Fruit fly (Drosophila melanogaster) whole organism, embryonic: ENCODE measurements around the gene rdog.

Experiments used
- Atf3 ChIP-seq: fragments of 200-800 bp; sonication (Bioruptor generic); optimal IDR thresholded peaks from 3 replicates; lab custom pipeline; 2016; ENCODE audit warnings: missing biosample characterization, missing genetic modification characterization
- BEAF-32 ChIP-seq: fragments of 200-800 bp; sonication (Bioruptor generic); optimal IDR thresholded peaks from 3 replicates; lab custom pipeline; 2017; ENCODE audit warnings: missing biosample characterization, missing genetic modification characterization, mild to moderate bottlenecking, moderate library complexity, missing genetic modification reagents
- CG10147 ChIP-seq: fragments of 200-800 bp; sonication (Bioruptor generic); optimal IDR thresholded peaks from 2 replicates; lab custom pipeline; 2019; ENCODE audit warnings: missing biosample characterization, mild to moderate bottlenecking, missing genetic modification characterization, moderate library complexity
- CG12391 ChIP-seq: fragments of 200-800 bp; sonication (Bioruptor generic); optimal IDR thresholded peaks from 3 replicates; lab custom pipeline; 2018; ENCODE audit warnings: missing biosample characterization, mild to moderate bottlenecking, missing genetic modification characterization, moderate library complexity
- CG13296 ChIP-seq: fragments of 200-800 bp; sonication (Bioruptor generic); optimal IDR thresholded peaks from 3 replicates; lab custom pipeline; 2018; ENCODE audit warnings: missing biosample characterization, mild to moderate bottlenecking, missing genetic modification characterization
- CG13624 ChIP-seq: fragments of 200-800 bp; sonication (Bioruptor generic); optimal IDR thresholded peaks from 2 replicates; lab custom pipeline; 2016; ENCODE audit warnings: missing biosample characterization, missing genetic modification characterization
- CG14441 ChIP-seq: fragments of 200-800 bp; sonication (Bioruptor generic); IDR thresholded peaks from 2 replicates; pipeline ENCODE4 v1.3.6; 2022; ENCODE audit warnings: missing biosample characterization, missing genetic modification characterization
- CG15011 ChIP-seq: fragments of 200-800 bp; sonication (Bioruptor generic); optimal IDR thresholded peaks from 3 replicates; lab custom pipeline; 2018; ENCODE audit warnings: missing biosample characterization, mild to moderate bottlenecking, missing genetic modification characterization
- CG1647 ChIP-seq: fragments of 200-800 bp; sonication (Bioruptor generic); optimal IDR thresholded peaks from 3 replicates; lab custom pipeline; 2016; ENCODE audit warnings: missing biosample characterization, missing genetic modification characterization
- CG17186 ChIP-seq: fragments of 200-800 bp; sonication (Bioruptor generic); optimal IDR thresholded peaks from 3 replicates; lab custom pipeline; 2017; ENCODE audit warnings: missing biosample characterization, missing genetic modification reagents, missing genetic modification characterization
- CG17361 ChIP-seq: fragments of 200-800 bp; sonication (Bioruptor generic); IDR thresholded peaks from 3 replicates; pipeline ENCODE4 v1.3.6; 2022; ENCODE audit warnings: missing biosample characterization, missing genetic modification characterization
- CG18011 ChIP-seq: fragments of 200-800 bp; sonication (Bioruptor generic); optimal IDR thresholded peaks from 2 replicates; lab custom pipeline; 2017; ENCODE audit warnings: missing biosample characterization, missing genetic modification characterization, mild to moderate bottlenecking, moderate library complexity, missing genotype
- CG2120 ChIP-seq: fragments of 200-800 bp; sonication (Bioruptor generic); optimal IDR thresholded peaks from 3 replicates; lab custom pipeline; 2016; ENCODE audit warnings: missing biosample characterization, missing genetic modification characterization
- CG2129 ChIP-seq: fragments of 200-800 bp; sonication (Bioruptor generic); IDR thresholded peaks from 2 replicates; pipeline ENCODE4 v1.3.6; 2022; ENCODE audit warnings: missing biosample characterization, missing genetic modification characterization; ENCODE audit not compliant: partially characterized antibody
- CG2712 ChIP-seq: fragments of 200-800 bp; optimal IDR thresholded peaks from 3 replicates; lab custom pipeline; 2019; ENCODE audit warnings: missing biosample characterization, mild to moderate bottlenecking, missing genetic modification characterization, moderate library complexity
- CG34376 ChIP-seq: fragments of 200-800 bp; sonication (Bioruptor generic); optimal IDR thresholded peaks from 2 replicates; lab custom pipeline; 2018; ENCODE audit warnings: missing biosample characterization, mild to moderate bottlenecking, missing genetic modification characterization
- CG7963 ChIP-seq: fragments of 200-800 bp; sonication (Bioruptor generic); IDR thresholded peaks from 3 replicates; pipeline ENCODE4 v1.3.6; 2022; ENCODE audit warnings: missing biosample characterization, missing genetic modification characterization; ENCODE audit not compliant: partially characterized antibody
- Chrac-16 ChIP-seq: fragments of 200-800 bp; sonication (Bioruptor generic); optimal IDR thresholded peaks from 3 replicates; lab custom pipeline; 2016; ENCODE audit warnings: missing biosample characterization, missing genetic modification characterization
- CrebB ChIP-seq: fragments of 200-800 bp; sonication (Bioruptor generic); optimal IDR thresholded peaks from 3 replicates; lab custom pipeline; 2018; ENCODE audit warnings: missing biosample characterization, mild to moderate bottlenecking, missing genetic modification characterization
- Dip2 ChIP-seq: fragments of 200-800 bp; sonication (Bioruptor generic); IDR thresholded peaks from 2 replicates; pipeline ENCODE4 v1.3.6; 2022; ENCODE audit warnings: missing biosample characterization, missing genetic modification characterization
- ERR ChIP-seq: fragments of 200-800 bp; sonication (Bioruptor generic); optimal IDR thresholded peaks from 2 replicates; lab custom pipeline; 2016; ENCODE audit warnings: missing biosample characterization, missing genetic modification characterization
- Gug ChIP-seq: fragments of 200-800 bp; sonication (Bioruptor generic); IDR thresholded peaks from 4 replicates; pipeline ENCODE4 v1.3.6; 2022; ENCODE audit warnings: missing biosample characterization, missing genetic modification characterization
- Mad ChIP-seq: fragments of 200-800 bp; sonication (Bioruptor generic); optimal IDR thresholded peaks from 2 replicates; lab custom pipeline; 2016; ENCODE audit warnings: missing biosample characterization, missing genetic modification characterization
- Med ChIP-seq: fragments of 200-800 bp; sonication (Bioruptor generic); peaks from one replicate; lab custom pipeline; 2016; ENCODE audit warnings: missing biosample characterization, missing genetic modification characterization, mild to moderate bottlenecking, inconsistent platforms, moderate library complexity
- NC2α ChIP-seq: fragments of 200-800 bp; sonication (Bioruptor generic); optimal IDR thresholded peaks from 2 replicates; lab custom pipeline; 2016; ENCODE audit warnings: missing biosample characterization, missing genetic modification characterization
- Ptx1 ChIP-seq: fragments of 200-800 bp; sonication (Bioruptor generic); IDR thresholded peaks from 2 replicates; pipeline ENCODE4 v1.3.6; 2022; ENCODE audit warnings: missing biosample characterization, missing genetic modification characterization
- Scr ChIP-seq: fragments of 200-800 bp; sonication (Bioruptor generic); IDR thresholded peaks from 2 replicates; pipeline ENCODE4 v1.3.6; 2022; ENCODE audit warnings: missing biosample characterization, missing genetic modification characterization; ENCODE audit not compliant: partially characterized antibody
- Ssrp ChIP-seq: fragments of 200-800 bp; sonication (Bioruptor generic); optimal IDR thresholded peaks from 2 replicates; lab custom pipeline; 2018; ENCODE audit warnings: missing biosample characterization, mild to moderate bottlenecking, missing genetic modification characterization, moderate library complexity
- TFAM ChIP-seq: fragments of 200-800 bp; sonication (Bioruptor generic); optimal IDR thresholded peaks from 2 replicates; lab custom pipeline; 2017; ENCODE audit warnings: missing biosample characterization, missing genetic modification characterization, inconsistent platforms
- ap ChIP-seq: fragments of 200-800 bp; sonication (Bioruptor generic); IDR thresholded peaks from 2 replicates; pipeline ENCODE4 v1.3.6; 2022; ENCODE audit warnings: missing biosample characterization, missing genetic modification characterization
- bigmax ChIP-seq: fragments of 200-800 bp; sonication (Bioruptor generic); optimal IDR thresholded peaks from 2 replicates; lab custom pipeline; 2018; ENCODE audit warnings: missing biosample characterization, mild to moderate bottlenecking, missing genetic modification characterization
- cg ChIP-seq: fragments of 200-800 bp; sonication (Bioruptor generic); optimal IDR thresholded peaks from 3 replicates; lab custom pipeline; 2019; ENCODE audit warnings: missing biosample characterization, mild to moderate bottlenecking, missing genetic modification characterization, moderate library complexity
- dati ChIP-seq: fragments of 200-800 bp; sonication (Bioruptor generic); IDR thresholded peaks from 2 replicates; pipeline ENCODE4 v1.3.6; 2022; ENCODE audit warnings: missing biosample characterization, missing genetic modification characterization
- dmrt11E ChIP-seq: fragments of 200-800 bp; sonication (Bioruptor generic); optimal IDR thresholded peaks from 3 replicates; lab custom pipeline; 2018; ENCODE audit warnings: missing biosample characterization, mild to moderate bottlenecking, missing genetic modification characterization, moderate library complexity
- dpn ChIP-seq, 2 experiments: fragments of 200-800 bp; sonication (Bioruptor generic); optimal IDR thresholded peaks; 3 replicates each; lab custom pipeline; 2016; ENCODE audit warnings: missing biosample characterization in 2 of 2, missing genetic modification characterization in 2 of 2
- fd96Cb ChIP-seq: fragments of 200-800 bp; sonication (Bioruptor generic); optimal IDR thresholded peaks from 2 replicates; lab custom pipeline; 2018; ENCODE audit warnings: missing biosample characterization, mild to moderate bottlenecking, missing genetic modification characterization, moderate library complexity
- gro ChIP-seq: fragments of 200-800 bp; sonication (Bioruptor generic); optimal IDR thresholded peaks from 2 replicates; lab custom pipeline; 2016; ENCODE audit warnings: missing biosample characterization, missing genetic modification characterization
- gsb ChIP-seq: fragments of 200-800 bp; sonication (Bioruptor generic); IDR thresholded peaks from 2 replicates; pipeline ENCODE4 v1.3.6; 2022; ENCODE audit warnings: missing biosample characterization, missing genetic modification characterization
- gsb-n ChIP-seq: fragments of 200-800 bp; sonication (Bioruptor generic); optimal IDR thresholded peaks from 3 replicates; lab custom pipeline; 2018; ENCODE audit warnings: missing biosample characterization, mild to moderate bottlenecking, missing genetic modification characterization
- ham ChIP-seq: fragments of 200-800 bp; sonication (Bioruptor generic); IDR thresholded peaks from 2 replicates; pipeline ENCODE4 v1.3.6; 2022; ENCODE audit warnings: missing biosample characterization, missing genetic modification characterization
- her ChIP-seq: fragments of 200-800 bp; sonication (Bioruptor generic); optimal IDR thresholded peaks from 2 replicates; lab custom pipeline; 2016; ENCODE audit warnings: missing biosample characterization, missing genetic modification characterization
- hth ChIP-seq: fragments of >200 bp; optimal IDR thresholded peaks from 2 replicates; lab custom pipeline; 2017; ENCODE audit warnings: inconsistent platforms
- lbe ChIP-seq: fragments of 200-800 bp; sonication (Bioruptor generic); optimal IDR thresholded peaks from 2 replicates; lab custom pipeline; 2016; ENCODE audit warnings: missing biosample characterization, mild to moderate bottlenecking, missing genetic modification characterization
- odd ChIP-seq: fragments of 200-800 bp; sonication (Bioruptor generic); optimal IDR thresholded peaks from 2 replicates; lab custom pipeline; 2017; ENCODE audit warnings: missing biosample characterization, mild to moderate bottlenecking, missing genetic modification characterization
- ranshi ChIP-seq: fragments of 200-800 bp; sonication (Bioruptor generic); IDR thresholded peaks from 2 replicates; pipeline ENCODE4 v1.3.6; 2022; ENCODE audit warnings: missing biosample characterization, missing genetic modification characterization
- salm ChIP-seq: fragments of 200-800 bp; sonication (Bioruptor generic); optimal IDR thresholded peaks from 2 replicates; lab custom pipeline; 2018; ENCODE audit warnings: missing biosample characterization, mild to moderate bottlenecking, missing genetic modification characterization
- seq ChIP-seq: fragments of 200-800 bp; sonication (Bioruptor generic); IDR thresholded peaks from 2 replicates; pipeline ENCODE4 v1.3.6; 2022; ENCODE audit warnings: missing biosample characterization, missing genetic modification characterization
- sob ChIP-seq: fragments of 200-800 bp; sonication (Bioruptor generic); IDR thresholded peaks from 2 replicates; pipeline ENCODE4 v1.3.6; 2022; ENCODE audit warnings: missing biosample characterization, missing genetic modification characterization
- tap ChIP-seq: fragments of 200-800 bp; optimal IDR thresholded peaks from 3 replicates; lab custom pipeline; 2019; ENCODE audit warnings: missing biosample characterization, mild to moderate bottlenecking, missing genetic modification characterization, moderate library complexity
- tgo ChIP-seq: fragments of 200-800 bp; sonication (Bioruptor generic); IDR thresholded peaks from 3 replicates; pipeline ENCODE4 v1.3.6; 2022; ENCODE audit warnings: missing biosample characterization, missing genetic modification characterization
- toy ChIP-seq: fragments of 200-800 bp; sonication (Bioruptor generic); IDR thresholded peaks from 2 replicates; pipeline ENCODE4 v1.3.6; 2022; ENCODE audit warnings: missing biosample characterization, missing genetic modification characterization
- tx ChIP-seq: fragments of 200-800 bp; sonication (Bioruptor generic); optimal IDR thresholded peaks from 2 replicates; lab custom pipeline; 2016; ENCODE audit warnings: missing biosample characterization, missing genetic modification characterization

The rdog gene

dm6 chr3R:29116167-29116725 lies 41.7 kb upstream of the rdog start, which contains the start of gene Atg14 (continued):
- TF ChIP-seq salm (tag; lab: Kevin White, UChicago) (no peak), CG17186 (peak; percentile 27), Med (GFP tag; lab: Kevin White, UChicago) (peak; percentile 87), Atf3 (no peak), seq (no peak), CG2712 (tag; lab: Kevin White, UChicago) (peak; percentile 44), ham (no peak), gsb-n (tag; lab: Kevin White, UChicago) (no peak), NC2α (no peak), CG17361 (GFP tag; lab: Robert Waterston, UW) (0 out of 3 replicates have a peak, but pooled peaks have one; percentile 16), CG2120 (peak; percentile 59), dpn (GFP tag; optimal IDR thresholded peaks at IDR 0.05; lab: Kevin White, UChicago) (peak in 1 of 2 experiments; percentile 36), odd (no peak), fd96Cb (tag; lab: Kevin White, UChicago) (no peak), cg (GFP tag; lab: Kevin White, UChicago) (no peak), Ssrp (no peak), TFAM (GFP tag; lab: Kevin White, UChicago) (no peak), dmrt11E (no peak), toy (GFP tag; lab: Robert Waterston, UW) (no peak), hth (lab: Kevin White, UChicago) (no peak), CG14441 (GFP tag; lab: Robert Waterston, UW) (no peak), tgo (GFP tag; lab: Robert Waterston, UW) (no peak), CG1647 (GFP tag; lab: Kevin White, UChicago) (no peak), dati (no peak), CG13296 (GFP tag; lab: Kevin White, UChicago) (no peak), CG7963 (GFP tag; lab: Robert Waterston, UW) (peak; percentile 95), Mad (no peak), CG15011 (GFP tag; lab: Kevin White, UChicago) (no peak), BEAF-32 (GFP tag; lab: Kevin White, UChicago) (peak; percentile 85), bigmax (GFP tag; lab: Kevin White, UChicago) (no peak), lbe (peak; percentile 50), Gug (GFP tag; lab: Robert Waterston, UW) (no peak), ap (GFP tag; lab: Robert Waterston, UW) (no peak), CG2129 (GFP tag; lab: Robert Waterston, UW) (peak; percentile 55; the same call in 1 of the 2 replicates), CG12391 (tag; lab: Kevin White, UChicago) (peak; percentile 8), ERR (GFP tag; lab: Kevin White, UChicago) (no peak), CG10147 (GFP tag; lab: Kevin White, UChicago) (no peak), tx (GFP tag; lab: Kevin White, UChicago) (no peak), CG34376 (peak; percentile 54), Chrac-16 (GFP tag; lab: Kevin White, UChicago) (no peak), Ptx1 (no peak), CG13624 (GFP tag; lab: Kevin White, UChicago) (no peak), gsb (GFP tag; lab: Robert Waterston, UW) (no peak), gro (GFP tag; lab: Kevin White, UChicago) (no peak), Scr (GFP tag; lab: Robert Waterston, UW) (peak; percentile 90), sob (GFP tag; lab: Robert Waterston, UW) (peak; percentile 65), ranshi (GFP tag; lab: Robert Waterston, UW) (no peak), Dip2 (GFP tag; lab: Robert Waterston, UW) (no peak), CG18011 (GFP tag; lab: Kevin White, UChicago) (no peak), her (GFP tag; lab: Kevin White, UChicago) (no peak), tap (tag; lab: Kevin White, UChicago) (no peak), CrebB (tag; lab: Kevin White, UChicago) (no peak)
